Worm (Caenorhabditis elegans) whole organism, L4/young adult: ENCODE measurements around the gene fbxa-156.

Experiments used
- W03F9.2 ChIP-seq: fragments of 150-350 bp; optimal IDR thresholded peaks from 2 replicates; lab custom pipeline; 2014; ENCODE audit warnings: missing biosample characterization, missing genetic modification characterization
- dao-5 ChIP-seq: sonication (generic microtip); optimal IDR thresholded peaks from 2 replicates; lab custom pipeline; 2016; ENCODE audit warnings: missing genotype, missing genetic modification characterization, moderate library complexity, missing compliant biosample characterization
- him-1 ChIP-seq: sonication (generic microtip); optimal IDR thresholded peaks from 2 replicates; lab custom pipeline; 2016; ENCODE audit warnings: missing genotype, missing genetic modification reagents, missing genetic modification characterization, missing compliant biosample characterization

ce11 chrV:17899503-17899902 lies 2.9 kb upstream of the fbxa-156 start, which contains the start of gene fbxa-157:
- TF ChIP-seq W03F9.2 (tag; lab: Kevin White, UChicago): no peak
- no peak for TF ChIP-seq dao-5 (tag; lab: Kevin White, UChicago)
- no peak for TF ChIP-seq him-1 (tag; lab: Kevin White, UChicago)
